Worm (Caenorhabditis elegans): ENCODE results near the gene F15A4.10.

DNA sequence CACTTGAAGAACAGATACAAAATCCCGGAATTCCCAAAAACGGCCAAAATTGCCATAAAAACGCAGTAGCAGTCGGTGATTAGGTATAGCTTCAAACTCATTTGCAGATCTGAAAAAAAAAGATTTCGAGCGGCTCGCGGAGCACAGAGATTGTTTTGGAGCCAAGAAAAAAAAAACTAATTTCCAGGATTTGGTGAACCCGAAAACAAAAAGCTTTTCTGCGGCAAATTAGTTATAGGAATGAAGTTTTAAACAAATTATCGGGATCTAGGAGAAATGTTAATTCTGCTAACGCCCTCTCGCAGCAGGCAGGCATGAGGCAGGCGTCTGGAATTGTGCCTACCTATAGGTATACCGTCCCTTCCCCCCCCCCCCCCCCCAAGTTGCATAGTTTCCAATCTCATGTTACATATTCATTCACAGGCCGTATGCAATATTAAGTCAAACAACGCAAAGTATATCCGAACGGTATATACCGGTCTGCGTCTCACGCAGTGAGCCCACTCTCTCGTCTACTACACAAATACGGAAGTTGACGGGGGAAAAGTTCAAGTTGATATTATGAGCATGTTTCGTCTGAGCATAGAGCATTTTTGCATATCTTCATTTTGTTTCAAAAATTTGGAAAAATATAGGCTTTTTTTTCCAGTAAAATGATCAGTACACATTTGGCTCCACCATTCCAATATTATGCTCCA lies 40.1 kb downstream of the F15A4.10 start, which contains the start of the genes W05H5.1 and pitr-6:
- no peak for TF ChIP-seq ztf-11 (tag; optimal IDR thresholded peaks at IDR 0.05)
- no peak for TF ChIP-seq elt-1 (tag; optimal IDR thresholded peaks at IDR 0.05)
- TF ChIP-seq alr-1 (tag; optimal IDR thresholded peaks at IDR 0.05): no peak
- no peak for TF ChIP-seq egl-27 (tag; optimal IDR thresholded peaks at IDR 0.05)
- TF ChIP-seq ZK546.5 (tag; optimal IDR thresholded peaks at IDR 0.05): no peak
- TF ChIP-seq nhr-77 (tag; optimal IDR thresholded peaks at IDR 0.05): no peak
- no peak for TF ChIP-seq zag-1 (tag; optimal IDR thresholded peaks at IDR 0.05)
- TF ChIP-seq C34F6.9 (tag; optimal IDR thresholded peaks at IDR 0.05): no peak
- no peak for TF ChIP-seq lsy-2 (tag; optimal IDR thresholded peaks at IDR 0.05)

Measured in whole organism, L2 larva.